Worm (Caenorhabditis elegans) whole organism, midembryonic: ENCODE measurements around the gene mocs-1.

ENCODE experiments used
- T22C8.4 ChIP-seq: fragments of 200-800 bp; sonication (Bioruptor generic); IDR thresholded peaks from 2 replicates; pipeline ENCODE4 v1.3.6; 2022; ENCODE audit warnings: missing genetic modification characterization, missing compliant biosample characterization
- flt-1 ChIP-seq: fragments of 200-800 bp; sonication (Bioruptor generic); IDR thresholded peaks from 2 replicates; pipeline ENCODE4 v1.3.6; 2022; ENCODE audit warnings: missing genetic modification characterization, missing compliant biosample characterization
- klf-2 ChIP-seq: fragments of 200-800 bp; sonication (Bioruptor generic); conservative IDR thresholded peaks from 2 replicates; pipeline ENCODE4 v1.3.6; 2022; ENCODE audit warnings: missing genetic modification reagents, missing genetic modification characterization, missing compliant biosample characterization
- tab-1 ChIP-seq: fragments of 200-800 bp; sonication (Bioruptor generic); IDR thresholded peaks from 2 replicates; pipeline ENCODE4 v1.3.6; 2022; ENCODE audit warnings: missing genetic modification characterization, missing compliant biosample characterization
- ztf-23 ChIP-seq: fragments of 200-800 bp; sonication (Bioruptor generic); IDR thresholded peaks from 2 replicates; pipeline ENCODE4 v1.3.6; 2022; ENCODE audit warnings: missing genetic modification reagents, missing genetic modification characterization, missing compliant biosample characterization
- ztf-29 ChIP-seq: fragments of 200-800 bp; sonication (Bioruptor generic); IDR thresholded peaks from 2 replicates; pipeline ENCODE4 v1.3.6; 2022; ENCODE audit warnings: missing genetic modification reagents, missing genetic modification characterization, missing compliant biosample characterization

DNA sequence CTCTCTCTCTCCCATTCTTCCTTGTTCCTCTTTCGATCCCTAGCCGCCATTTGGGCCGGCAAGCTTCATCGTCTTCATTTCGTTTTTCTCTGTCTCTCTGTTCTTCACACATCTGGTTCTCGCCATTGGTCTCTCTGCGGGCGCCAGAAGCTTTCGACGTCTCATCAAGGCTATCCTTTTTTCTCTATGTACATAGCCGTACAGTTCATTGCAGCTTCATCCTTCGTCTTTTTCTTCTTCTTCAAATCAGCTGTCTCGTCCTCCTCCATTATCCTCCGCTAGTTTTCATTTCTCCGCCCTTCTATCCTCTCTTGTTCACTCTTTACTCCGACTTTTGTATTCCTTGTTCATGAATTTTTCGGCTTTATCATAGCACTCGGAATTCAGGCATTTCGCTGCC, 19.9 kb downstream of the mocs-1 start, which contains the start of gene F39D8.3:
- TF ChIP-seq flt-1 (no peak), tab-1 (GFP tag; lab: Robert Waterston, UW) (no peak), ztf-23 (GFP tag; lab: Robert Waterston, UW) (no peak), klf-2 (no peak), T22C8.4 (GFP tag; lab: Robert Waterston, UW) (no peak), ztf-29 (GFP tag; lab: Robert Waterston, UW) (no peak)
